Worm (Caenorhabditis elegans) whole organism, L3 larva: ENCODE results near the gene lgc-27.

ENCODE experiments used
- aly-2 ChIP-seq: fragments of 150-350 bp; optimal IDR thresholded peaks from 2 replicates; lab custom pipeline; 2014; ENCODE audit warnings: missing biosample characterization, missing genetic modification characterization
- ama-1 ChIP-seq: fragments of 150-350 bp; optimal IDR thresholded peaks from 2 replicates; lab custom pipeline; 2018
- ceh-16 ChIP-seq: sonication (generic microtip); optimal IDR thresholded peaks from 2 replicates; lab custom pipeline; 2017; ENCODE audit warnings: missing biosample characterization, missing genetic modification characterization
- ceh-28 ChIP-seq: fragments of 150-350 bp; optimal IDR thresholded peaks from 2 replicates; lab custom pipeline; 2014; ENCODE audit warnings: missing biosample characterization, missing genetic modification reagents, missing genetic modification characterization
- daf-12 ChIP-seq: fragments of 150-350 bp; optimal IDR thresholded peaks from 2 replicates; lab custom pipeline; 2014; ENCODE audit warnings: missing biosample characterization, missing genetic modification reagents, missing genetic modification characterization
- egl-5 ChIP-seq: fragments of 150-350 bp; optimal IDR thresholded peaks from 2 replicates; lab custom pipeline; 2017; ENCODE audit warnings: missing biosample characterization, missing genetic modification reagents, missing genetic modification characterization, inconsistent platforms
- elt-2 ChIP-seq: sonication (generic microtip); optimal IDR thresholded peaks from 2 replicates; lab custom pipeline; 2016; ENCODE audit warnings: missing genetic modification reagents, mild to moderate bottlenecking, missing genetic modification characterization, missing compliant biosample characterization
- elt-3 ChIP-seq, 3 experiments: fragments of 150-350 bp in 1 of 3; sonication (generic microtip) in 2 of 3; optimal IDR thresholded peaks; 2 replicates in 2 of 3; 4 replicates in 1 of 3; lab custom pipeline; 2014 to 2017; ENCODE audit warnings: missing biosample characterization in 3 of 3, missing genetic modification characterization in 3 of 3
- fkh-10 ChIP-seq: sonication (generic microtip); optimal IDR thresholded peaks from 2 replicates; lab custom pipeline; 2017; ENCODE audit warnings: missing biosample characterization, missing genetic modification reagents, missing genetic modification characterization
- fkh-2 ChIP-seq: fragments of 150-350 bp; optimal IDR thresholded peaks from 2 replicates; lab custom pipeline; 2014; ENCODE audit warnings: missing biosample characterization, missing genetic modification reagents, missing genetic modification characterization
- jun-1 ChIP-seq: fragments of 150-350 bp; optimal IDR thresholded peaks from 2 replicates; lab custom pipeline; 2014; ENCODE audit warnings: missing biosample characterization, missing genetic modification reagents, missing genetic modification characterization
- lin-39 ChIP-seq: fragments of 150-350 bp; optimal IDR thresholded peaks from 2 replicates; lab custom pipeline; 2018; ENCODE audit warnings: missing biosample characterization, missing genetic modification reagents, missing genetic modification characterization
- lsy-12 ChIP-seq: sonication (generic microtip); optimal IDR thresholded peaks from 2 replicates; lab custom pipeline; 2016; ENCODE audit warnings: mild to moderate bottlenecking, missing genetic modification characterization, missing compliant biosample characterization
- mdl-1 ChIP-seq: fragments of 150-350 bp; optimal IDR thresholded peaks from 2 replicates; lab custom pipeline; 2014; ENCODE audit warnings: missing biosample characterization, missing genetic modification characterization
- mml-1 ChIP-seq: fragments of 150-350 bp; sonication (generic microtip); optimal IDR thresholded peaks from 3 replicates; lab custom pipeline; 2014; ENCODE audit warnings: missing biosample characterization, missing genetic modification characterization
- nfya-1 ChIP-seq: sonication (generic microtip); optimal IDR thresholded peaks from 2 replicates; lab custom pipeline; 2017; ENCODE audit warnings: missing genetic modification characterization, mild to moderate bottlenecking, missing compliant biosample characterization, antibody characterized with exemption, moderate library complexity; ENCODE audit not compliant: insufficient read depth
- nhr-25 ChIP-seq: sonication (generic microtip); optimal IDR thresholded peaks from 2 replicates; lab custom pipeline; 2017; ENCODE audit warnings: missing biosample characterization, missing genetic modification characterization
- nhr-43 ChIP-seq: sonication (generic microtip); optimal IDR thresholded peaks from 2 replicates; lab custom pipeline; 2016; ENCODE audit warnings: mild to moderate bottlenecking, missing genetic modification characterization, missing compliant biosample characterization; ENCODE audit not compliant: poor library complexity, severe bottlenecking
- nhr-67 ChIP-seq: fragments of 150-350 bp; optimal IDR thresholded peaks from 2 replicates; lab custom pipeline; 2014; ENCODE audit warnings: missing biosample characterization, missing genetic modification characterization
- nhr-76 ChIP-seq: fragments of 150-350 bp; sonication (generic microtip); optimal IDR thresholded peaks from 5 replicates; lab custom pipeline; 2014; ENCODE audit warnings: missing biosample characterization, missing genetic modification characterization
- pha-4 ChIP-seq: fragments of 150-350 bp; optimal IDR thresholded peaks from 2 replicates; lab custom pipeline; 2014; ENCODE audit warnings: missing biosample characterization, missing genetic modification reagents, missing genetic modification characterization
- pqm-1 ChIP-seq: fragments of 150-350 bp; optimal IDR thresholded peaks from 2 replicates; lab custom pipeline; 2017; ENCODE audit warnings: missing biosample characterization, missing genetic modification characterization, inconsistent platforms
- sea-2 ChIP-seq: fragments of 150-350 bp; sonication (generic microtip); optimal IDR thresholded peaks from 4 replicates; lab custom pipeline; 2014; ENCODE audit warnings: missing biosample characterization, missing genetic modification reagents, missing genetic modification characterization
- skn-1 ChIP-seq: fragments of 150-350 bp; optimal IDR thresholded peaks from 2 replicates; lab custom pipeline; 2014; ENCODE audit warnings: missing biosample characterization, missing genetic modification characterization
- snpc-4 ChIP-seq: fragments of 150-350 bp; optimal IDR thresholded peaks from 2 replicates; lab custom pipeline; 2014; ENCODE audit warnings: missing biosample characterization, missing genetic modification characterization
- unc-39 ChIP-seq: sonication (generic microtip); optimal IDR thresholded peaks from 4 replicates; lab custom pipeline; 2017; ENCODE audit warnings: missing biosample characterization, missing genetic modification characterization
- unc-62 ChIP-seq: fragments of 150-350 bp; sonication (generic microtip); optimal IDR thresholded peaks from 4 replicates; lab custom pipeline; 2014; ENCODE audit warnings: missing biosample characterization, missing genetic modification reagents, missing genetic modification characterization
- zag-1 ChIP-seq: fragments of 150-350 bp; optimal IDR thresholded peaks from 2 replicates; lab custom pipeline; 2014; ENCODE audit warnings: missing biosample characterization, missing genetic modification characterization

The lgc-27 gene

DNA sequence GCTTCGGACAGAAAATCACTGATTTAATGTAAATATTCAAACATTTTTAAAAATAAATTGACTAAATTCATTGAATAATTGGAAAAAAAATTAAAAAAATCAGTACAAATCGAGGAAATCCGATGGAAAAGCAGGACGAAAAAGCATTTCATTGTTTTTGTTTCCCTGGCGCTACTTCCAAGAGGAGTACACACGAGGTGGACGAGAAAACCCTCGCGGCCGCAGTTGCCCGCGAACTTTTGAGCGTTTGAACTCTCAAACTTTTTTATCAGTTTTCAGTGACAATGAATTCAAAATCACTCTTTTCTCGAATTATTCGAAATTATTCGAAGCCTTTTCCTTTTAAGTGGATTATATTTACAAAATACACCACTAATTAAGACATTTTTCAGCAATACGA lies 45.9 kb upstream of the lgc-27 start, which contains the start of gene F35D11.4 (continued):
- TF ChIP-seq daf-12 (tag; lab: Kevin White, UChicago) (no peak), mdl-1 (tag; lab: Kevin White, UChicago) (no peak), elt-3 (tag; optimal IDR thresholded peaks at IDR 0.05; lab: Kevin White, UChicago) (no peak), nfya-1 (peak; percentile 73), lin-39 (tag; lab: Kevin White, UChicago) (peak; percentile 18), elt-2 (tag; lab: Kevin White, UChicago) (peak; percentile 60), skn-1 (tag; lab: Kevin White, UChicago) (peak; percentile 43), lsy-12 (tag; lab: Kevin White, UChicago) (peak; percentile 88), fkh-10 (GFP tag; lab: Kevin White, UChicago) (no peak), mml-1 (tag; lab: Kevin White, UChicago) (no peak), ceh-16 (tag; lab: Kevin White, UChicago) (no peak), jun-1 (tag; lab: Kevin White, UChicago) (peak; percentile 27)

DNA sequence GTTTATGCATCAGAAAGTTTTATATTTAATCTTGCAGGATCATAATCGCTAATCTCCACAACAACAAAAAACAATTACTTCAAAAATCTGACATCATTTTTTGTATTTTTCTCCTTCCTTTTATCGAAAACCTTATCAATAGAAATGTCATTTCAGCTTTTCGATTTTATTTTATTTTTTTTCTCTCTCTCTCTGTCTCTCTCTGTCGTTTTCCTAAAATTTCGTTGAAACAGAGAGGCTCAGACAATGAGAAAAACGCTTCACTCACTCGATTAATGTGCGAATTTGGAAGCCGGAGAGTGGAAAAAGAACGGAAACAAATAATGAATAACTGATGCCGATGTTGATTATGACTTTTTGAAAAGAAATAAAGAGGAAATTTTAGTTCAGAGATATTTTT lies 44.7 kb upstream of the lgc-27 start:
- TF ChIP-seq jun-1 (tag; lab: Kevin White, UChicago), result peak; percentile 50
- peak; percentile 54 for TF ChIP-seq pha-4
- TF ChIP-seq ceh-16 (tag; lab: Kevin White, UChicago), result no peak
- TF ChIP-seq ceh-28 (tag; lab: Kevin White, UChicago), result peak; percentile 31
- TF ChIP-seq elt-2 (tag; lab: Kevin White, UChicago), result peak; percentile 93
- TF ChIP-seq pqm-1 (tag; lab: Kevin White, UChicago), result peak; percentile 97

- TF ChIP-seq aly-2 (tag; lab: Kevin White, UChicago), result no peak
- TF ChIP-seq zag-1 (tag; lab: Kevin White, UChicago), result no peak
- TF ChIP-seq snpc-4 (tag; lab: Kevin White, UChicago), result no peak
- TF ChIP-seq unc-39 (tag; lab: Kevin White, UChicago), result no peak
- no peak for TF ChIP-seq elt-3 (tag; optimal IDR thresholded peaks at IDR 0.05; lab: Kevin White, UChicago)
- no peak for TF ChIP-seq nhr-25 (tag; lab: Kevin White, UChicago)
- no peak for TF ChIP-seq fkh-2 (tag; lab: Kevin White, UChicago)
- no peak for TF ChIP-seq unc-62 (GFP tag; lab: Kevin White, UChicago)
- no peak for TF ChIP-seq fkh-10 (GFP tag; lab: Kevin White, UChicago)
- no peak for TF ChIP-seq sea-2 (GFP tag; lab: Kevin White, UChicago)
- TF ChIP-seq nhr-43 (tag; lab: Kevin White, UChicago), result no peak
Observed at ce11 chrII:4604680-4605079, 44.2 kb upstream of the lgc-27 start.

- TF ChIP-seq egl-5 (no peak), mml-1 (tag; lab: Kevin White, UChicago) (no peak), elt-2 (tag; lab: Kevin White, UChicago) (peak; percentile 37), snpc-4 (tag; lab: Kevin White, UChicago) (no peak), fkh-10 (GFP tag; lab: Kevin White, UChicago) (peak; percentile 87), nhr-76 (no peak), pqm-1 (tag; lab: Kevin White, UChicago) (peak; percentile 40), nhr-67 (tag; lab: Kevin White, UChicago) (no peak), pha-4 (peak; percentile 79)
- TF ChIP-seq, all 47 proteins: peak for 4
Observed at ce11 chrII:4606687-4607297, 42.1 kb upstream of the lgc-27 start.

DNA sequence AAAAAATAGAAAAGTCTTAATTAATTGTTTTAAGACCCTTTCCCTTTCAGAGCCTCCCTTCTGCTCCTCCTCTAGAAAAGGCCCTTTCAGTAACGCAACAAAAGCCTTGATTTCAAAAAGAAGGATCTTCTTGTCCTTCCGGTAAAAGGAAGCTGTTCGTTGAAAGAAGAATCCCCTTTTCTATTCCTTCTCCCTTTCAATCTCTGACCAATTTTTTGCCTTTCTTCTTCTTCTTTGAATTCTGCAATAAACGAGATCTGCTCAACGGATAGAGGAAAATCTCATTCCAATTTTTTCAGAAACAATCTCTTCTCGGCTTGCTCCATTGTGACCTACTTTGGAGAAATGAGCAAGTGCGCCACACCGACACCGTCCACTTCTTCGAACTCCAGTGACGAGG lies 40.8 kb upstream of the lgc-27 start, which contains the start of gene F35D11.3:
Gene F35D11.3 (plus strand): TSS at position 300 of the 400 bp plus-strand sequence.
- TF ChIP-seq nhr-67 (tag; lab: Kevin White, UChicago) (no peak), fkh-10 (GFP tag; lab: Kevin White, UChicago) (peak; percentile 63), snpc-4 (tag; lab: Kevin White, UChicago) (no peak)

- TF ChIP-seq ama-1 (lab: Kevin White, UChicago) (no peak), egl-5 (no peak), pha-4 (peak; percentile 43)
Observed at ce11 chrII:4612694-4613093, 36.2 kb upstream of the lgc-27 start, which contains the start of gene pqn-35. pqn-35 (plus strand) TSS chrII:4612994.
